Fruit fly (Drosophila melanogaster) whole organism, wandering third instar larva: ENCODE results near the gene Nct.

ENCODE experiments used
- CrebA ChIP-seq: fragments of 200-800 bp; sonication (Bioruptor generic); optimal IDR thresholded peaks from 2 replicates; lab custom pipeline; 2016; ENCODE audit warnings: missing biosample characterization, mild to moderate bottlenecking, missing genetic modification characterization, borderline replicate concordance
- HLH106 ChIP-seq: fragments of 200-800 bp; optimal IDR thresholded peaks from 3 replicates; lab custom pipeline; 2019; ENCODE audit warnings: missing biosample characterization, mild to moderate bottlenecking, missing genetic modification characterization, moderate library complexity
- Hnf4 ChIP-seq: fragments of 200-800 bp; sonication (Bioruptor generic); optimal IDR thresholded peaks from 2 replicates; lab custom pipeline; 2016; ENCODE audit warnings: missing biosample characterization, mild to moderate bottlenecking, missing genetic modification characterization
- Hr78 ChIP-seq: fragments of >200 bp; optimal IDR thresholded peaks from 2 replicates; lab custom pipeline; 2017; ENCODE audit warnings: missing biosample characterization, missing genetic modification characterization
- Myc ChIP-seq: fragments of >200 bp; optimal IDR thresholded peaks from 2 replicates; lab custom pipeline; 2017
- Sp1 ChIP-seq: fragments of 200-800 bp; sonication (Bioruptor generic); optimal IDR thresholded peaks from 3 replicates; lab custom pipeline; 2019; ENCODE audit warnings: missing biosample characterization, mild to moderate bottlenecking, missing genetic modification characterization, moderate library complexity
- Vsx2 ChIP-seq: fragments of 200-300, 225-300 bp; sonication (Bioruptor generic); optimal IDR thresholded peaks from 2 replicates; lab custom pipeline; 2018; ENCODE audit warnings: missing biosample characterization, missing genetic modification characterization; ENCODE audit not compliant: partially characterized antibody
- dmrt93B ChIP-seq: fragments of 200-800 bp; sonication (Bioruptor generic); optimal IDR thresholded peaks from 2 replicates; lab custom pipeline; 2018; ENCODE audit warnings: missing biosample characterization, mild to moderate bottlenecking, missing genetic modification characterization
- dsf ChIP-seq: sonication (Bioruptor generic); optimal IDR thresholded peaks from 2 replicates; lab custom pipeline; 2016; ENCODE audit warnings: missing biosample characterization, missing genetic modification characterization, borderline replicate concordance
- ey ChIP-seq: fragments of 200-800 bp; sonication (Bioruptor generic); optimal IDR thresholded peaks from 2 replicates; lab custom pipeline; 2016; ENCODE audit warnings: missing biosample characterization, missing genetic modification characterization
- h ChIP-seq: fragments of 200-800 bp; sonication (Bioruptor generic); optimal IDR thresholded peaks from 3 replicates; lab custom pipeline; 2016; ENCODE audit warnings: missing biosample characterization, mild to moderate bottlenecking, missing genetic modification characterization
- psq ChIP-seq: fragments of 200-800 bp; sonication (Bioruptor generic); optimal IDR thresholded peaks from 3 replicates; lab custom pipeline; 2017; ENCODE audit warnings: missing biosample characterization, mild to moderate bottlenecking, missing genetic modification characterization, moderate library complexity
- usp ChIP-seq: fragments of >200 bp; optimal IDR thresholded peaks from 2 replicates; lab custom pipeline; 2017; ENCODE audit warnings: missing biosample characterization, missing genetic modification characterization

- TF ChIP-seq dmrt93B, result no peak
- no peak for TF ChIP-seq ey
- TF ChIP-seq CrebA (GFP tag; lab: Kevin White, UChicago), result no peak
- TF ChIP-seq HLH106 (tag; lab: Kevin White, UChicago), result no peak
- TF ChIP-seq h (GFP tag; lab: Kevin White, UChicago), result no peak
- no peak for TF ChIP-seq Sp1 (GFP tag; lab: Kevin White, UChicago)
- TF ChIP-seq dsf (GFP tag; lab: Kevin White, UChicago), result no peak
- TF ChIP-seq psq, result no peak
- TF ChIP-seq usp (GFP tag; lab: Kevin White, UChicago), result no peak
- no peak for TF ChIP-seq Vsx2 (GFP tag; lab: Kevin White, UChicago)
- no peak for TF ChIP-seq Hr78 (GFP tag; lab: Kevin White, UChicago)
- TF ChIP-seq Hnf4 (GFP tag; lab: Kevin White, UChicago), result no peak
- TF ChIP-seq Myc, result no peak
These were observed 37.0 kb downstream of the Nct start for dm6 chr3R:24888418-24888817.
